Fruit fly (Drosophila melanogaster) whole organism, embryonic: ENCODE measurements around the gene TTLL4B.
A peak's percentile ranks its signal among the peaks of the same experiment; 100 is the strongest.

Experiments used
- CG10147 ChIP-seq: fragments of 200-800 bp; sonication (Bioruptor generic); optimal IDR thresholded peaks from 2 replicates; lab custom pipeline; 2019; ENCODE audit warnings: missing biosample characterization, mild to moderate bottlenecking, missing genetic modification characterization, moderate library complexity
- CG10366 ChIP-seq: fragments of 200-800 bp; sonication (Bioruptor generic); IDR thresholded peaks from 2 replicates; pipeline ENCODE4 v1.3.6; 2022; ENCODE audit warnings: missing biosample characterization, missing genetic modification characterization
- CG10462 ChIP-seq: fragments of 200-800 bp; sonication (Bioruptor generic); optimal IDR thresholded peaks from 2 replicates; lab custom pipeline; 2016; ENCODE audit warnings: missing biosample characterization, missing genetic modification characterization
- CG10543 ChIP-seq: fragments of 200-800 bp; sonication (Bioruptor generic); optimal IDR thresholded peaks from 3 replicates; lab custom pipeline; 2017; ENCODE audit warnings: missing biosample characterization, mild to moderate bottlenecking, missing genetic modification characterization, moderate library complexity
- CG10654 ChIP-seq: fragments of 200-800 bp; sonication (Bioruptor generic); optimal IDR thresholded peaks from 2 replicates; lab custom pipeline; 2016; ENCODE audit warnings: missing biosample characterization, missing genetic modification characterization
- CG12071 ChIP-seq: fragments of 200-800 bp; sonication (Bioruptor generic); optimal IDR thresholded peaks from 3 replicates; lab custom pipeline; 2018; ENCODE audit warnings: missing biosample characterization, mild to moderate bottlenecking, missing genetic modification characterization
- CG12942 ChIP-seq: fragments of 200-800 bp; sonication (Bioruptor generic); optimal IDR thresholded peaks from 3 replicates; lab custom pipeline; 2016; ENCODE audit warnings: missing biosample characterization, missing genetic modification characterization
- CG13123 ChIP-seq: fragments of 200-800 bp; sonication (Bioruptor generic); optimal IDR thresholded peaks from 2 replicates; lab custom pipeline; 2016; ENCODE audit warnings: missing biosample characterization, missing genetic modification characterization
- CG14441 ChIP-seq: fragments of 200-800 bp; sonication (Bioruptor generic); IDR thresholded peaks from 2 replicates; pipeline ENCODE4 v1.3.6; 2022; ENCODE audit warnings: missing biosample characterization, missing genetic modification characterization
- CG15011 ChIP-seq: fragments of 200-800 bp; sonication (Bioruptor generic); optimal IDR thresholded peaks from 3 replicates; lab custom pipeline; 2018; ENCODE audit warnings: missing biosample characterization, mild to moderate bottlenecking, missing genetic modification characterization
- CG1603 ChIP-seq: fragments of 200-800 bp; sonication (Bioruptor generic); optimal IDR thresholded peaks from 2 replicates; lab custom pipeline; 2019; ENCODE audit warnings: missing biosample characterization, mild to moderate bottlenecking, missing genetic modification characterization, moderate library complexity
- CG17612 ChIP-seq: fragments of 200-800 bp; sonication (Bioruptor generic); IDR thresholded peaks from 2 replicates; pipeline ENCODE4 v1.3.6; 2022; ENCODE audit warnings: missing biosample characterization, missing genetic modification characterization
- CG1832 ChIP-seq: fragments of 200-800 bp; sonication (Bioruptor generic); optimal IDR thresholded peaks from 2 replicates; lab custom pipeline; 2017; ENCODE audit warnings: missing biosample characterization, mild to moderate bottlenecking, missing genetic modification characterization, inconsistent platforms
- CG34224 ChIP-seq: fragments of 200-800 bp; sonication (Bioruptor generic); IDR thresholded peaks from 3 replicates; pipeline ENCODE4 v1.3.6; 2022; ENCODE audit warnings: missing biosample characterization, missing genetic modification characterization; ENCODE audit not compliant: partially characterized antibody
- CG6254 ChIP-seq: fragments of 200-800 bp; sonication (Bioruptor generic); optimal IDR thresholded peaks from 3 replicates; lab custom pipeline; 2017; ENCODE audit warnings: mild to moderate bottlenecking, missing biosample characterization, missing genetic modification reagents, missing genetic modification characterization
- CG6272 ChIP-seq: fragments of 200-800 bp; sonication (Bioruptor generic); IDR thresholded peaks from 2 replicates; pipeline ENCODE4 v1.3.6; 2022; ENCODE audit warnings: missing biosample characterization, missing genetic modification characterization
- CG6813 ChIP-seq: fragments of 200-800 bp; sonication (Bioruptor generic); optimal IDR thresholded peaks from 2 replicates; lab custom pipeline; 2017; ENCODE audit warnings: missing biosample characterization, missing genetic modification characterization, mild to moderate bottlenecking, moderate library complexity, missing genetic modification reagents
- CG7357 ChIP-seq: fragments of 200-800 bp; sonication (Bioruptor generic); IDR thresholded peaks from 3 replicates; pipeline ENCODE4 v1.3.6; 2022; ENCODE audit warnings: missing biosample characterization, missing genetic modification characterization
- CG7556 ChIP-seq: fragments of 200-800 bp; sonication (Bioruptor generic); optimal IDR thresholded peaks from 2 replicates; lab custom pipeline; 2017; ENCODE audit warnings: missing biosample characterization, mild to moderate bottlenecking, missing genetic modification characterization
- CG7928 ChIP-seq: fragments of 200-800 bp; sonication (Bioruptor generic); optimal IDR thresholded peaks from 2 replicates; lab custom pipeline; 2017; ENCODE audit warnings: missing biosample characterization, mild to moderate bottlenecking, missing genetic modification characterization
- CG9876 ChIP-seq: fragments of 200-800 bp; sonication (Bioruptor generic); optimal IDR thresholded peaks from 2 replicates; lab custom pipeline; 2016; ENCODE audit warnings: missing biosample characterization, missing genetic modification characterization
- CkIIα-i1 ChIP-seq: fragments of 200-800 bp; sonication (Bioruptor generic); IDR thresholded peaks from 2 replicates; pipeline ENCODE4 v1.3.6; 2022; ENCODE audit warnings: missing biosample characterization, missing genetic modification characterization
- Dref ChIP-seq: fragments of 200-800 bp; sonication (Bioruptor generic); IDR thresholded peaks from 2 replicates; pipeline ENCODE4 v1.3.6; 2022; ENCODE audit warnings: missing biosample characterization, missing genetic modification characterization
- Fer3 ChIP-seq: fragments of 200-800 bp; sonication (Bioruptor generic); optimal IDR thresholded peaks from 2 replicates; lab custom pipeline; 2018; ENCODE audit warnings: missing biosample characterization, mild to moderate bottlenecking, missing genetic modification characterization, moderate library complexity
- HLHmδ ChIP-seq: fragments of 200-800 bp; sonication (Bioruptor generic); optimal IDR thresholded peaks from 2 replicates; lab custom pipeline; 2018; ENCODE audit warnings: missing biosample characterization, mild to moderate bottlenecking, missing genetic modification characterization, moderate library complexity
- Hmr ChIP-seq: fragments of 200-800 bp; sonication (Bioruptor generic); optimal IDR thresholded peaks from 3 replicates; lab custom pipeline; 2017; ENCODE audit warnings: mild to moderate bottlenecking, missing biosample characterization, missing genetic modification reagents, missing genetic modification characterization
- Hmx ChIP-seq: fragments of 200-800 bp; sonication (Bioruptor generic); optimal IDR thresholded peaks from 2 replicates; lab custom pipeline; 2016; ENCODE audit warnings: missing biosample characterization, missing genetic modification characterization
- Lhr ChIP-seq: fragments of 200-800 bp; sonication (Bioruptor generic); optimal IDR thresholded peaks from 3 replicates; lab custom pipeline; 2017; ENCODE audit warnings: mild to moderate bottlenecking, missing biosample characterization, missing genetic modification reagents, missing genetic modification characterization
- Max ChIP-seq: fragments of 200-800 bp; sonication (Bioruptor generic); optimal IDR thresholded peaks from 2 replicates; lab custom pipeline; 2016; ENCODE audit warnings: missing biosample characterization, mild to moderate bottlenecking, missing genetic modification characterization
- Mrtf ChIP-seq: fragments of 200-800 bp; sonication (Bioruptor generic); IDR thresholded peaks from 3 replicates; pipeline ENCODE4 v1.3.6; 2022; ENCODE audit warnings: missing biosample characterization, missing genetic modification characterization
- Pdp1 ChIP-seq, 2 experiments: fragments of 200-800 bp; sonication (Bioruptor generic); optimal IDR thresholded peaks; 3 replicates each; lab custom pipeline; 2016; ENCODE audit warnings: missing biosample characterization in 2 of 2, missing genetic modification characterization in 2 of 2, mild to moderate bottlenecking in 1 of 2, moderate library complexity in 1 of 2
- Spps ChIP-seq: fragments of 200-800 bp; sonication (Bioruptor generic); optimal IDR thresholded peaks from 2 replicates; lab custom pipeline; 2018; ENCODE audit warnings: missing biosample characterization, mild to moderate bottlenecking, missing genetic modification characterization
- Taf1 ChIP-seq: fragments of 200-800 bp; sonication (Bioruptor generic); IDR thresholded peaks from 2 replicates; pipeline ENCODE4 v1.3.6; 2022; ENCODE audit warnings: missing biosample characterization, missing genetic modification characterization
- YL-1 ChIP-seq: fragments of 200-800 bp; sonication (Bioruptor generic); optimal IDR thresholded peaks from 3 replicates; lab custom pipeline; 2017; ENCODE audit warnings: missing biosample characterization, mild to moderate bottlenecking, missing genetic modification characterization
- bigmax ChIP-seq: fragments of 200-800 bp; sonication (Bioruptor generic); optimal IDR thresholded peaks from 2 replicates; lab custom pipeline; 2018; ENCODE audit warnings: missing biosample characterization, mild to moderate bottlenecking, missing genetic modification characterization
- crol ChIP-seq: fragments of 200-800 bp; sonication (Bioruptor generic); IDR thresholded peaks from 2 replicates; pipeline ENCODE4 v1.3.6; 2022; ENCODE audit warnings: missing biosample characterization, missing genetic modification characterization
- da ChIP-seq: fragments of 200-800 bp; sonication (Bioruptor generic); optimal IDR thresholded peaks from 2 replicates; lab custom pipeline; 2016; ENCODE audit warnings: missing biosample characterization, missing genetic modification characterization
- dmrt11E ChIP-seq: fragments of 200-800 bp; sonication (Bioruptor generic); optimal IDR thresholded peaks from 3 replicates; lab custom pipeline; 2018; ENCODE audit warnings: missing biosample characterization, mild to moderate bottlenecking, missing genetic modification characterization, moderate library complexity
- gem ChIP-seq: fragments of 200-800 bp; sonication (Bioruptor generic); optimal IDR thresholded peaks from 2 replicates; lab custom pipeline; 2019; ENCODE audit warnings: missing biosample characterization, mild to moderate bottlenecking, missing genetic modification characterization, moderate library complexity
- otp ChIP-seq: fragments of 200-800 bp; sonication (Bioruptor generic); IDR thresholded peaks from 3 replicates; pipeline ENCODE4, ENCODE4 v1.3.6; 2022; ENCODE audit warnings: missing biosample characterization, missing genetic modification characterization
- pan ChIP-seq, 4 experiments: fragments of >200 bp in 3 of 4; fragments of 200-800 bp in 1 of 4; sonication (Bioruptor generic) in 1 of 4; optimal IDR thresholded peaks in 3 of 4; IDR thresholded peaks in 1 of 4; 2 replicates each; pipeline versions ENCODE4 v1.3.6 to Lab custom; 2017 to 2022; ENCODE audit warnings: missing biosample characterization in 2 of 4, missing genetic modification characterization in 2 of 4, mixed read lengths in 1 of 4
- sd ChIP-seq: fragments of 200-800 bp; sonication (Bioruptor generic); optimal IDR thresholded peaks from 3 replicates; lab custom pipeline; 2018; ENCODE audit warnings: missing biosample characterization, mild to moderate bottlenecking, missing genetic modification characterization, moderate library complexity
- sima ChIP-seq: fragments of 200-800 bp; sonication (Bioruptor generic); optimal IDR thresholded peaks from 2 replicates; lab custom pipeline; 2016; ENCODE audit warnings: missing biosample characterization, missing genetic modification characterization
- slou ChIP-seq: fragments of 200-800 bp; sonication (Bioruptor generic); optimal IDR thresholded peaks from 3 replicates; lab custom pipeline; 2016; ENCODE audit warnings: missing biosample characterization, missing genetic modification characterization
- sr ChIP-seq: fragments of 200-800 bp; sonication (Bioruptor generic); IDR thresholded peaks from 3 replicates; pipeline ENCODE4 v1.3.6; 2022; ENCODE audit warnings: missing biosample characterization, missing genetic modification characterization
- ssp ChIP-seq: fragments of 200-800 bp; sonication (Bioruptor generic); IDR thresholded peaks from 2 replicates; pipeline ENCODE4 v1.3.6; 2022; ENCODE audit warnings: missing biosample characterization, missing genetic modification characterization
- stwl ChIP-seq: fragments of 200-800 bp; sonication (Bioruptor generic); optimal IDR thresholded peaks from 3 replicates; lab custom pipeline; 2018; ENCODE audit warnings: missing biosample characterization, mild to moderate bottlenecking, missing genetic modification characterization, moderate library complexity
- tio ChIP-seq: fragments of 200-800 bp; sonication (Bioruptor generic); optimal IDR thresholded peaks from 2 replicates; lab custom pipeline; 2017; ENCODE audit warnings: missing biosample characterization, missing genetic modification characterization, inconsistent platforms
- tup ChIP-seq: fragments of 200-800 bp; sonication (Bioruptor generic); optimal IDR thresholded peaks from 2 replicates; lab custom pipeline; 2016; ENCODE audit warnings: missing biosample characterization, mild to moderate bottlenecking, missing genetic modification characterization, moderate library complexity
- z ChIP-seq: fragments of 200-800 bp; sonication (Bioruptor generic); IDR thresholded peaks from 3 replicates; pipeline ENCODE4 v1.3.6; 2022; ENCODE audit warnings: missing biosample characterization, missing genetic modification characterization
- zf30C ChIP-seq: fragments of 200-800 bp; sonication (Bioruptor generic); optimal IDR thresholded peaks from 3 replicates; lab custom pipeline; 2018; ENCODE audit warnings: missing biosample characterization, mild to moderate bottlenecking, missing genetic modification characterization

Gene TTLL4B

dm6 chr2L:3896834-3897143, 34.3 kb downstream of the TTLL4B start (continued):
- TF ChIP-seq pan (optimal IDR thresholded peaks at IDR 0.05; lab: Kevin White, UChicago): no peak
- peak in 1 of 2 experiments; percentile 83 for TF ChIP-seq pan (GFP tag; optimal IDR thresholded peaks at IDR 0.05 in 1 of 2, IDR thresholded peaks at IDR 0.05 in 1 of 2)
- TF ChIP-seq bigmax: no peak
- TF ChIP-seq CkIIα-i1: no peak
- peak; percentile 62 for TF ChIP-seq slou (GFP tag; lab: Kevin White, UChicago)
- TF ChIP-seq HLHmδ (GFP tag; lab: Kevin White, UChicago): no peak
- TF ChIP-seq CG10366 (GFP tag; lab: Robert Waterston, UW): peak; percentile 78
- no peak for TF ChIP-seq CG1832
- no peak for TF ChIP-seq sr (GFP tag; lab: Robert Waterston, UW)
- peak; percentile 72 for TF ChIP-seq Fer3 (tag; lab: Kevin White, UChicago)
- peak; percentile 63 for TF ChIP-seq CG6272 (GFP tag; lab: Robert Waterston, UW)
- no peak for TF ChIP-seq CG9876 (GFP tag; lab: Kevin White, UChicago)
- TF ChIP-seq CG10147 (GFP tag; lab: Kevin White, UChicago): peak; percentile 78
- TF ChIP-seq sd (tag; lab: Kevin White, UChicago): no peak
- no peak for TF ChIP-seq sima (GFP tag; lab: Kevin White, UChicago)
- no peak for TF ChIP-seq z (GFP tag; lab: Robert Waterston, UW)
- TF ChIP-seq CG6813: peak; percentile 37
- TF ChIP-seq dmrt11E (tag; lab: Kevin White, UChicago): no peak
- peak; percentile 48; the same call in 1 of the 2 replicates for TF ChIP-seq ssp
- TF ChIP-seq zf30C: no peak
- no peak for TF ChIP-seq CG10462 (GFP tag; lab: Kevin White, UChicago)
- peak; percentile 78 for TF ChIP-seq Taf1
- peak; percentile 38 for TF ChIP-seq CG10654 (GFP tag; lab: Kevin White, UChicago)
- no peak for TF ChIP-seq tup (GFP tag; lab: Kevin White, UChicago)
- TF ChIP-seq Mrtf: peak; percentile 39; the same call in 1 of the 3 replicates
- peak in 1 of 2 experiments; percentile 52 for TF ChIP-seq Pdp1 (GFP tag; optimal IDR thresholded peaks at IDR 0.05; lab: Kevin White, UChicago)
- no peak for TF ChIP-seq Lhr (GFP tag; lab: Kevin White, UChicago)
- peak; percentile 2 for TF ChIP-seq CG1603 (tag; lab: Kevin White, UChicago)
- TF ChIP-seq CG6254 (GFP tag; lab: Kevin White, UChicago): peak; percentile 12
- peak; percentile 73 for TF ChIP-seq Hmr (GFP tag; lab: Kevin White, UChicago)
- TF ChIP-seq da (GFP tag; lab: Kevin White, UChicago): no peak
- peak; percentile 40 for TF ChIP-seq CG12071 (GFP tag; lab: Kevin White, UChicago)
- TF ChIP-seq Max (GFP tag; lab: Kevin White, UChicago): peak; percentile 25
- peak; percentile 38 for TF ChIP-seq CG15011 (GFP tag; lab: Kevin White, UChicago)
- peak; percentile 20 for TF ChIP-seq CG7928 (GFP tag; lab: Kevin White, UChicago)
- TF ChIP-seq gem (tag; lab: Kevin White, UChicago): peak; percentile 82
- no peak for TF ChIP-seq otp (GFP tag; lab: Robert Waterston, UW)
- no peak for TF ChIP-seq YL-1 (GFP tag; lab: Kevin White, UChicago)
- TF ChIP-seq CG12942 (GFP tag; lab: Kevin White, UChicago): peak; percentile 40
- TF ChIP-seq CG17612 (GFP tag; lab: Robert Waterston, UW): no peak
- TF ChIP-seq Spps: no peak
- peak; percentile 55 for TF ChIP-seq tio (GFP tag; lab: Kevin White, UChicago)
- TF ChIP-seq crol: no peak
- TF ChIP-seq stwl (tag; lab: Kevin White, UChicago): no peak
- no peak for TF ChIP-seq Hmx (GFP tag; lab: Kevin White, UChicago)
- no peak for TF ChIP-seq Dref (GFP tag; lab: Robert Waterston, UW)
- TF ChIP-seq CG14441 (GFP tag; lab: Robert Waterston, UW): peak; percentile 75
- peak; percentile 8 for TF ChIP-seq CG13123
- TF ChIP-seq CG10543 (GFP tag; lab: Kevin White, UChicago): no peak
- no peak for TF ChIP-seq CG7556 (GFP tag; lab: Kevin White, UChicago)
- TF ChIP-seq CG7357 (GFP tag; lab: Robert Waterston, UW): peak; percentile 64; the same call in 2 of the 3 replicates
- no peak for TF ChIP-seq CG34224 (GFP tag; lab: Robert Waterston, UW)
